Fruit fly (Drosophila melanogaster) whole organism, embryonic: Measurements from ENCODE around the gene dnc.

Experiments
- CG10431 ChIP-seq: fragments of 200-800 bp; sonication (Bioruptor generic); optimal IDR thresholded peaks from 3 replicates; lab custom pipeline; 2018; ENCODE audit warnings: missing biosample characterization, mild to moderate bottlenecking, missing genetic modification characterization
- CG10654 ChIP-seq: fragments of 200-800 bp; sonication (Bioruptor generic); optimal IDR thresholded peaks from 2 replicates; lab custom pipeline; 2016; ENCODE audit warnings: missing biosample characterization, missing genetic modification characterization
- CG11247 ChIP-seq: fragments of 200-800 bp; sonication (Bioruptor generic); IDR thresholded peaks from 2 replicates; pipeline ENCODE4 v1.3.6; 2022; ENCODE audit warnings: missing biosample characterization, missing genetic modification characterization
- CG11695 ChIP-seq: fragments of 200-800 bp; sonication (Bioruptor generic); IDR thresholded peaks from 3 replicates; pipeline ENCODE4 v1.3.6; 2022; ENCODE audit warnings: missing biosample characterization, missing genetic modification characterization
- CG11696 ChIP-seq: fragments of 200-800 bp; sonication (Bioruptor generic); IDR thresholded peaks from 2 replicates; pipeline ENCODE4 v1.3.6; 2022; ENCODE audit warnings: missing biosample characterization, missing genetic modification characterization
- CG14014 ChIP-seq: fragments of 200-800 bp; sonication (Bioruptor generic); IDR thresholded peaks from 2 replicates; pipeline ENCODE4 v1.3.6; 2022; ENCODE audit warnings: missing biosample characterization, missing genetic modification characterization
- CG14667 ChIP-seq: fragments of 200-800 bp; sonication (Bioruptor generic); IDR thresholded peaks from 2 replicates; pipeline ENCODE4 v1.3.6; 2022; ENCODE audit warnings: missing biosample characterization, missing genetic modification characterization
- CG17328 ChIP-seq: fragments of 200-800 bp; sonication (Bioruptor generic); IDR thresholded peaks from 2 replicates; pipeline ENCODE4 v1.3.6; 2022; ENCODE audit warnings: missing biosample characterization, missing genetic modification characterization
- CG17359 ChIP-seq: fragments of 200-800 bp; sonication (Bioruptor generic); optimal IDR thresholded peaks from 3 replicates; lab custom pipeline; 2018; ENCODE audit warnings: missing biosample characterization, mild to moderate bottlenecking, missing genetic modification characterization, moderate library complexity
- CG18599 ChIP-seq: fragments of 200-800 bp; sonication (Bioruptor generic); optimal IDR thresholded peaks from 3 replicates; lab custom pipeline; 2017; ENCODE audit warnings: missing biosample characterization, missing genetic modification characterization, mild to moderate bottlenecking, moderate library complexity, missing genetic modification reagents
- CG2129 ChIP-seq: fragments of 200-800 bp; sonication (Bioruptor generic); IDR thresholded peaks from 2 replicates; pipeline ENCODE4 v1.3.6; 2022; ENCODE audit warnings: missing biosample characterization, missing genetic modification characterization; ENCODE audit not compliant: partially characterized antibody
- CG2678 ChIP-seq: fragments of 200-800 bp; sonication (Bioruptor generic); optimal IDR thresholded peaks from 3 replicates; lab custom pipeline; 2019; ENCODE audit warnings: missing biosample characterization, mild to moderate bottlenecking, missing genetic modification characterization, moderate library complexity
- CG2889 ChIP-seq: fragments of 200-800 bp; sonication (Bioruptor generic); IDR thresholded peaks from 3 replicates; pipeline ENCODE4 v1.3.6; 2022; ENCODE audit warnings: missing biosample characterization, missing genetic modification characterization
- CG6272 ChIP-seq: fragments of 200-800 bp; sonication (Bioruptor generic); IDR thresholded peaks from 2 replicates; pipeline ENCODE4 v1.3.6; 2022; ENCODE audit warnings: missing biosample characterization, missing genetic modification characterization
- CG7271 ChIP-seq: fragments of 200-800 bp; sonication (Bioruptor generic); optimal IDR thresholded peaks from 2 replicates; lab custom pipeline; 2018; ENCODE audit warnings: missing biosample characterization, mild to moderate bottlenecking, missing genetic modification characterization, moderate library complexity
- CTCF ChIP-seq: fragments of 200-800 bp; sonication (Bioruptor generic); optimal IDR thresholded peaks from 2 replicates; lab custom pipeline; 2017; ENCODE audit warnings: missing biosample characterization, mild to moderate bottlenecking, missing genetic modification characterization, moderate library complexity
- Chrac-16 ChIP-seq: fragments of 200-800 bp; sonication (Bioruptor generic); optimal IDR thresholded peaks from 3 replicates; lab custom pipeline; 2016; ENCODE audit warnings: missing biosample characterization, missing genetic modification characterization
- CoRest ChIP-seq: fragments of 200-800 bp; sonication (Bioruptor generic); optimal IDR thresholded peaks from 3 replicates; lab custom pipeline; 2018; ENCODE audit warnings: missing biosample characterization, mild to moderate bottlenecking, missing genetic modification characterization, moderate library complexity
- Deaf1 ChIP-seq: fragments of 200-800 bp; optimal IDR thresholded peaks from 3 replicates; lab custom pipeline; 2019; ENCODE audit warnings: missing biosample characterization, mild to moderate bottlenecking, missing genetic modification characterization, moderate library complexity
- Doc3 ChIP-seq: fragments of 200-800 bp; sonication (Bioruptor generic); IDR thresholded peaks from 3 replicates; pipeline ENCODE4 v1.3.6; 2022; ENCODE audit warnings: missing biosample characterization, missing genetic modification characterization; ENCODE audit not compliant: partially characterized antibody
- Drgx ChIP-seq: fragments of 200-800 bp; sonication (Bioruptor generic); IDR thresholded peaks from 2 replicates; pipeline ENCODE4 v1.3.6; 2022; ENCODE audit warnings: missing biosample characterization, missing genetic modification characterization
- E2f2 ChIP-seq: fragments of 200-800 bp; sonication (Bioruptor generic); IDR thresholded peaks from 2 replicates; pipeline ENCODE4 v1.3.6; 2022; ENCODE audit warnings: missing biosample characterization, missing genetic modification characterization
- ERR ChIP-seq: fragments of 200-800 bp; sonication (Bioruptor generic); optimal IDR thresholded peaks from 2 replicates; lab custom pipeline; 2016; ENCODE audit warnings: missing biosample characterization, missing genetic modification characterization
- Fer1 ChIP-seq: fragments of 200-800 bp; sonication (Bioruptor generic); optimal IDR thresholded peaks from 2 replicates; lab custom pipeline; 2017; ENCODE audit warnings: missing biosample characterization, mild to moderate bottlenecking, missing genetic modification characterization
- Hr3 ChIP-seq: fragments of 200-800 bp; sonication (Bioruptor generic); optimal IDR thresholded peaks from 3 replicates; lab custom pipeline; 2016; ENCODE audit warnings: missing biosample characterization, missing genetic modification characterization
- Hr39 ChIP-seq: fragments of >200 bp; optimal IDR thresholded peaks from 2 replicates; lab custom pipeline; 2017
- Hsf ChIP-seq: fragments of 200-800 bp; sonication (Bioruptor generic); optimal IDR thresholded peaks from 3 replicates; lab custom pipeline; 2016; ENCODE audit warnings: missing biosample characterization, missing genetic modification characterization
- Lim3 ChIP-seq: fragments of 200-800 bp; sonication (Bioruptor generic); IDR thresholded peaks from 2 replicates; pipeline ENCODE4 v1.3.6; 2022; ENCODE audit warnings: missing biosample characterization, missing genetic modification characterization
- Neu2 ChIP-seq: fragments of 200-800 bp; sonication (Bioruptor generic); optimal IDR thresholded peaks from 3 replicates; lab custom pipeline; 2016; ENCODE audit warnings: missing biosample characterization, missing genetic modification characterization, borderline replicate concordance
- Poxn ChIP-seq: fragments of 200-800 bp; sonication (Bioruptor generic); IDR thresholded peaks from 2 replicates; pipeline ENCODE4 v1.3.6; 2022; ENCODE audit warnings: missing biosample characterization, missing genetic modification characterization
- Ravus ChIP-seq: fragments of 200-800 bp; sonication (Bioruptor generic); IDR thresholded peaks from 2 replicates; pipeline ENCODE4 v1.3.6; 2022; ENCODE audit warnings: missing biosample characterization, missing genetic modification characterization
- Ssrp ChIP-seq: fragments of 200-800 bp; sonication (Bioruptor generic); optimal IDR thresholded peaks from 2 replicates; lab custom pipeline; 2018; ENCODE audit warnings: missing biosample characterization, mild to moderate bottlenecking, missing genetic modification characterization, moderate library complexity
- amos ChIP-seq: fragments of 200-800 bp; sonication (Bioruptor generic); IDR thresholded peaks from 2 replicates; pipeline ENCODE4 v1.3.6; 2022; ENCODE audit warnings: missing biosample characterization, missing genetic modification characterization; ENCODE audit not compliant: partially characterized antibody
- bbx ChIP-seq: fragments of 200-800 bp; sonication (Bioruptor generic); IDR thresholded peaks from 2 replicates; pipeline ENCODE4 v1.3.6; 2022; ENCODE audit warnings: missing biosample characterization, missing genetic modification characterization; ENCODE audit not compliant: partially characterized antibody
- dimm ChIP-seq: fragments of 200-800 bp; sonication (Bioruptor generic); IDR thresholded peaks from 2 replicates; pipeline ENCODE4 v1.3.6; 2022; ENCODE audit warnings: missing biosample characterization, missing genetic modification characterization
- ftz-f1 ChIP-seq: fragments of 200-800 bp; sonication (Bioruptor generic); optimal IDR thresholded peaks from 2 replicates; lab custom pipeline; 2016; ENCODE audit warnings: missing biosample characterization, missing genetic modification characterization
- fu2 ChIP-seq: fragments of 200-800 bp; sonication (Bioruptor generic); optimal IDR thresholded peaks from 2 replicates; lab custom pipeline; 2016; ENCODE audit warnings: missing biosample characterization, missing genetic modification characterization
- gt ChIP-seq: fragments of 200-800 bp; sonication (Bioruptor generic); IDR thresholded peaks from 2 replicates; pipeline ENCODE4 v1.3.6; 2022; ENCODE audit warnings: missing biosample characterization, missing genetic modification characterization
- her ChIP-seq: fragments of 200-800 bp; sonication (Bioruptor generic); optimal IDR thresholded peaks from 2 replicates; lab custom pipeline; 2016; ENCODE audit warnings: missing biosample characterization, missing genetic modification characterization
- lilli ChIP-seq: fragments of 200-800 bp; sonication (Bioruptor generic); optimal IDR thresholded peaks from 3 replicates; lab custom pipeline; 2016; ENCODE audit warnings: missing biosample characterization, missing genetic modification characterization
- maf-S ChIP-seq: fragments of 200-800 bp; sonication (Bioruptor generic); optimal IDR thresholded peaks from 2 replicates; lab custom pipeline; 2016; ENCODE audit warnings: missing biosample characterization, missing genetic modification characterization
- pho ChIP-seq: fragments of 200-800 bp; sonication (Bioruptor generic); optimal IDR thresholded peaks from 2 replicates; lab custom pipeline; 2016; ENCODE audit warnings: missing biosample characterization, missing genetic modification characterization
- pros ChIP-seq: fragments of 200-800 bp; sonication (Bioruptor generic); optimal IDR thresholded peaks from 3 replicates; lab custom pipeline; 2019; ENCODE audit warnings: missing biosample characterization, mild to moderate bottlenecking, missing genetic modification characterization, moderate library complexity
- ranshi ChIP-seq: fragments of 200-800 bp; sonication (Bioruptor generic); IDR thresholded peaks from 2 replicates; pipeline ENCODE4 v1.3.6; 2022; ENCODE audit warnings: missing biosample characterization, missing genetic modification characterization
- slou ChIP-seq: fragments of 200-800 bp; sonication (Bioruptor generic); optimal IDR thresholded peaks from 3 replicates; lab custom pipeline; 2016; ENCODE audit warnings: missing biosample characterization, missing genetic modification characterization
- tap ChIP-seq: fragments of 200-800 bp; optimal IDR thresholded peaks from 3 replicates; lab custom pipeline; 2019; ENCODE audit warnings: missing biosample characterization, mild to moderate bottlenecking, missing genetic modification characterization, moderate library complexity
- tin ChIP-seq: fragments of 200-800 bp; sonication (Bioruptor generic); optimal IDR thresholded peaks from 3 replicates; lab custom pipeline; 2016; ENCODE audit warnings: missing biosample characterization, missing genetic modification characterization
- trem ChIP-seq: fragments of 200-800 bp; optimal IDR thresholded peaks from 3 replicates; lab custom pipeline; 2019; ENCODE audit warnings: missing biosample characterization, mild to moderate bottlenecking, missing genetic modification characterization, moderate library complexity
- unpg ChIP-seq: fragments of 200-800 bp; sonication (Bioruptor generic); optimal IDR thresholded peaks from 3 replicates; lab custom pipeline; 2018; ENCODE audit warnings: missing biosample characterization, mild to moderate bottlenecking, missing genetic modification characterization, moderate library complexity
- vnd ChIP-seq: fragments of 200-800 bp; sonication (Bioruptor generic); IDR thresholded peaks from 3 replicates; pipeline ENCODE4 v1.3.6; 2022; ENCODE audit warnings: missing biosample characterization, missing genetic modification characterization; ENCODE audit not compliant: partially characterized antibody
- zen ChIP-seq: fragments of 200-800 bp; sonication (Bioruptor generic); optimal IDR thresholded peaks from 3 replicates; lab custom pipeline; 2018; ENCODE audit warnings: missing biosample characterization, mild to moderate bottlenecking, missing genetic modification characterization, moderate library complexity

dnc gene

dm6 chrX:3360437-3361075, 184.3 kb downstream of the dnc start (continued):
- TF ChIP-seq ftz-f1 (GFP tag; lab: Kevin White, UChicago) (no peak), CoRest (tag; lab: Kevin White, UChicago) (peak; percentile 85), CG10654 (peak; percentile 41), Hr3 (GFP tag; lab: Kevin White, UChicago) (peak; percentile 65), CG11696 (GFP tag; lab: Robert Waterston, UW) (no peak), CG2889 (GFP tag; lab: Robert Waterston, UW) (0 out of 3 replicates have a peak, but pooled peaks have one; percentile 49), vnd (no peak), maf-S (GFP tag; lab: Kevin White, UChicago) (peak; percentile 40), Deaf1 (tag; lab: Kevin White, UChicago) (peak; percentile 48), Ssrp (tag; lab: Kevin White, UChicago) (peak; percentile 47), Neu2 (GFP tag; lab: Kevin White, UChicago) (no peak), E2f2 (peak; percentile 28; the same call in 1 of the 2 replicates), lilli (peak; percentile 74), CG6272 (GFP tag; lab: Robert Waterston, UW) (no peak), slou (no peak), dimm (GFP tag; lab: Robert Waterston, UW) (no peak), CG2129 (no peak), amos (GFP tag; lab: Robert Waterston, UW) (no peak), gt (GFP tag; lab: Robert Waterston, UW) (no peak), CG7271 (tag; lab: Kevin White, UChicago) (no peak), CG14667 (no peak), Chrac-16 (peak; percentile 56), Drgx (GFP tag; lab: Robert Waterston, UW) (no peak), CG18599 (GFP tag; lab: Kevin White, UChicago) (peak; percentile 73), CG2678 (tag; lab: Kevin White, UChicago) (peak; percentile 87), Hr39 (no peak), CG14014 (GFP tag; lab: Robert Waterston, UW) (peak; percentile 63), Doc3 (GFP tag; lab: Robert Waterston, UW) (no peak), CG17359 (peak; percentile 59), pros (GFP tag; lab: Kevin White, UChicago) (no peak), fu2 (peak; percentile 71), CG10431 (GFP tag; lab: Kevin White, UChicago) (no peak), Hsf (GFP tag; lab: Kevin White, UChicago) (peak; percentile 63), CG11247 (GFP tag; lab: Robert Waterston, UW) (0 out of 2 replicates have a peak, but pooled peaks have one; percentile 35), ranshi (GFP tag; lab: Robert Waterston, UW) (peak; percentile 21; the same call in 1 of the 2 replicates), CTCF (GFP tag; lab: Kevin White, UChicago) (no peak), Fer1 (peak; percentile 66), tin (GFP tag; lab: Kevin White, UChicago) (peak; percentile 34), CG11695 (GFP tag; lab: Robert Waterston, UW) (peak; percentile 40; the same call in 1 of the 3 replicates), tap (tag; lab: Kevin White, UChicago) (peak; percentile 50), trem (tag; lab: Kevin White, UChicago) (peak; percentile 12), ERR (peak; percentile 15), zen (no peak), bbx (GFP tag; lab: Robert Waterston, UW) (no peak), unpg (GFP tag; lab: Kevin White, UChicago) (peak; percentile 42), Poxn (GFP tag; lab: Robert Waterston, UW) (no peak), CG17328 (GFP tag; lab: Robert Waterston, UW) (peak; percentile 53; the same call in 1 of the 2 replicates), pho (GFP tag; lab: Kevin White, UChicago) (peak; percentile 69), Lim3 (no peak), her (peak; percentile 53), Ravus (GFP tag; lab: Robert Waterston, UW) (no peak; the same call in 1 of the 2 replicates)
